Worm (Caenorhabditis elegans): ENCODE results near the gene lgc-40.

DNA sequence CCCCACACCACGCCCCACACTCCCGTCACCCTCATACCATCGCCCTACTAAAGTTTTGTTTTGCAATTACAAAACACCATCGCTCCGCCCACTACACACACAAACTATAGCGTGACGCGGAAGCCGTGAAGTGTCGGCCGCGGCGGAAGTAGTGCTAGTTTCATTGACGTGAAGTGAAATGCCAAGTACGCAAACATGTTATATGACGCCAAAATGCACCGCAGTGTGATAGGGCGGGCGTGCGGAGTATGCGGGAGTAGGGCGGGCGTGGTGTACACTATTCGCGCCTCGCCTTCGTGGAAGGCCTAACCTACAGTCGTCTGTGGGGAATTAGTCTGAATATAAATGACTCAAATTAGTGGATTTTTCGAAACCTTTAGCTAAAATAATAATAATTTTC, 3.0 kb downstream of the lgc-40 start:
- TF ChIP-seq mel-28 (tag; optimal IDR thresholded peaks at IDR 0.05; ENCODE audit: borderline replicate concordance) (no peak), nhr-27 (tag; optimal IDR thresholded peaks at IDR 0.05) (no peak)

All from whole organism, young adult.